Worm (Caenorhabditis elegans): Measurements from ENCODE around the gene his-61.

The his-61 gene

DNA sequence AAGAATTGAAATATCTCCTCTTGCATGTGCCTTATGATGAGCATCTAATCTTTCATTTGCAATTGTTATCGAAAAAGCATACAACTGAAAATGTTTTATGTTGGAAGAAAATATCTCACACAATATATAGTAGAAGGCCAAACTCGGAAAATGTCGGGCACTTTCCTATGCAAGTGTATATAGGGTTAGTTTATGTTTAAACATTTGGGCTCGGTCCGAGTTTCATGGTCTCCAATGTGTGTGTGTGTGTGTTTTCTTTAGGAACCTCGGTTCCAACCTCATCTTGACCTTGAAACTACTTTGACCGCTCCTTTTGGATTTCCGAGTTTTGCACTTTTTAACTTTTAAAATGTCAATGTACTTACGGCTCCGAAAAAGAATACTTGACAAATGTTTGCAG, 13.3 kb upstream of the his-61 start (continued):
- no peak for TF ChIP-seq gei-17 (GFP tag; optimal IDR thresholded peaks at IDR 0.05)
- no peak for TF ChIP-seq F57C9.4 (tag; optimal IDR thresholded peaks at IDR 0.05)
- no peak for TF ChIP-seq lin-40 (tag; optimal IDR thresholded peaks at IDR 0.05)
- TF ChIP-seq lin-26 (GFP tag; IDR thresholded peaks at IDR 0.05): peak; percentile 91
- no peak for TF ChIP-seq let-526 (GFP tag; IDR thresholded peaks at IDR 0.05)
- TF ChIP-seq ztf-25 (GFP tag; IDR thresholded peaks at IDR 0.05): no peak
- no peak for TF ChIP-seq lsl-1 (GFP tag; optimal IDR thresholded peaks at IDR 0.05)
- no peak for TF ChIP-seq K12H6.12 (tag; optimal IDR thresholded peaks at IDR 0.05)
- TF ChIP-seq mcd-1 (GFP tag; IDR thresholded peaks at IDR 0.05): no peak
- peak; percentile 62 for TF ChIP-seq rpc-1 (optimal IDR thresholded peaks at IDR 0.05)
- peak; percentile 82 for TF ChIP-seq rpc-1 (tag; optimal IDR thresholded peaks at IDR 0.05)
- TF ChIP-seq nhr-120 (GFP tag; IDR thresholded peaks at IDR 0.05): no peak
- no peak for TF ChIP-seq D2030.7 (GFP tag; IDR thresholded peaks at IDR 0.05)
- TF ChIP-seq ceh-91 (GFP tag; IDR thresholded peaks at IDR 0.05): no peak
- no peak for TF ChIP-seq pbrm-1 (GFP tag; IDR thresholded peaks at IDR 0.05)
- peak; percentile 67 for TF ChIP-seq snpc-3.4 (tag; optimal IDR thresholded peaks at IDR 0.05)
- no peak for TF ChIP-seq akir-1 (GFP tag; optimal IDR thresholded peaks at IDR 0.05)
- peak; percentile 68 for TF ChIP-seq die-1 (tag; optimal IDR thresholded peaks at IDR 0.05)
- peak; percentile 20 for TF ChIP-seq attf-5 (GFP tag; optimal IDR thresholded peaks at IDR 0.05)
- no peak for TF ChIP-seq nfyb-1 (GFP tag; IDR thresholded peaks at IDR 0.05)
- TF ChIP-seq tlf-1 (GFP tag; optimal IDR thresholded peaks at IDR 0.05): no peak
- TF ChIP-seq ets-4 (GFP tag; optimal IDR thresholded peaks at IDR 0.05): no peak
- TF ChIP-seq egl-18 (GFP tag; IDR thresholded peaks at IDR 0.05): no peak
- TF ChIP-seq ZK185.1 (tag; optimal IDR thresholded peaks at IDR 0.05; ENCODE audit: poor library complexity, severe bottlenecking): peak; percentile 7
- no peak for TF ChIP-seq unc-130 (GFP tag; optimal IDR thresholded peaks at IDR 0.05)
- no peak for TF ChIP-seq dpl-1 (GFP tag; optimal IDR thresholded peaks at IDR 0.05)
- TF ChIP-seq ztf-22 (GFP tag; optimal IDR thresholded peaks at IDR 0.05): no peak
- no peak for TF ChIP-seq F33H1.4 (GFP tag; IDR thresholded peaks at IDR 0.05)
- TF ChIP-seq lsy-27 (tag; optimal IDR thresholded peaks at IDR 0.05; ENCODE audit: borderline replicate concordance, insufficient read depth): no peak
- TF ChIP-seq unc-62 (GFP tag; optimal IDR thresholded peaks at IDR 0.05): no peak
- no peak for TF ChIP-seq B0336.3 (GFP tag; IDR thresholded peaks at IDR 0.05)
- no peak for TF ChIP-seq aptf-2 (GFP tag; conservative IDR thresholded peaks at IDR 0.05)
- no peak for TF ChIP-seq F39B2.1 (GFP tag; IDR thresholded peaks at IDR 0.05)
- TF ChIP-seq rcor-1 (GFP tag; IDR thresholded peaks at IDR 0.05): no peak; the same call in 1 of the 2 replicates
- no peak for TF ChIP-seq hsf-1 (GFP tag; IDR thresholded peaks at IDR 0.05)
- TF ChIP-seq nfya-2 (GFP tag; IDR thresholded peaks at IDR 0.05): no peak
- TF ChIP-seq snpc-4 (GFP tag; optimal IDR thresholded peaks at IDR 0.05): peak; percentile 73
- TF ChIP-seq snpc-4 (tag; optimal IDR thresholded peaks at IDR 0.05): peak in 3 of 4 experiments; percentile 90 to 96 (median 93)
- no peak for TF ChIP-seq Y53F4B.3 (GFP tag; IDR thresholded peaks at IDR 0.05)
- TF ChIP-seq cebp-2 (GFP tag; IDR thresholded peaks at IDR 0.05): no peak
- TF ChIP-seq atf-7 (tag; optimal IDR thresholded peaks at IDR 0.05): no peak
- no peak for TF ChIP-seq snpc-1.3 (tag; optimal IDR thresholded peaks at IDR 0.05; ENCODE audit: insufficient read depth)
- TF ChIP-seq bed-1 (GFP tag; IDR thresholded peaks at IDR 0.05): no peak
- TF ChIP-seq hmg-20 (GFP tag; IDR thresholded peaks at IDR 0.05): no peak
- TF ChIP-seq snpc-1.1 (tag; optimal IDR thresholded peaks at IDR 0.05; ENCODE audit: insufficient read depth): peak; percentile 91
- TF ChIP-seq F49E8.2 (tag; optimal IDR thresholded peaks at IDR 0.05; ENCODE audit: insufficient read depth): no peak
- no peak for TF ChIP-seq T26A5.8 (tag; optimal IDR thresholded peaks at IDR 0.05)
- peak; percentile 46 for TF ChIP-seq him-1 (tag; optimal IDR thresholded peaks at IDR 0.05)
- TF ChIP-seq sea-2 (GFP tag; IDR thresholded peaks at IDR 0.05): no peak
- TF ChIP-seq ztf-26 (tag; optimal IDR thresholded peaks at IDR 0.05): no peak

Data from whole organism, young adult.